Worm (Caenorhabditis elegans) whole organism, early embryonic: ENCODE measurements around the gene sdz-36.

Source experiments
- F13C5.2 ChIP-seq: sonication (generic microtip); optimal IDR thresholded peaks from 2 replicates; lab custom pipeline; 2017; ENCODE audit warnings: mild to moderate bottlenecking, missing genetic modification characterization, inconsistent platforms, missing compliant biosample characterization
- ama-1 ChIP-seq: fragments of 150-350 bp; optimal IDR thresholded peaks from 2 replicates; lab custom pipeline; 2014
- ets-7 ChIP-seq: sonication (generic microtip); optimal IDR thresholded peaks from 2 replicates; lab custom pipeline; 2016; ENCODE audit warnings: missing genotype, missing genetic modification characterization, missing compliant biosample characterization
- hmg-4 ChIP-seq: fragments of 200-800 bp; sonication (Bioruptor generic); optimal IDR thresholded peaks from 2 replicates; lab custom pipeline; 2018; ENCODE audit warnings: mild to moderate bottlenecking, missing genetic modification characterization, missing compliant biosample characterization
- hnd-1 ChIP-seq: sonication (generic microtip); optimal IDR thresholded peaks from 2 replicates; lab custom pipeline; 2016; ENCODE audit warnings: missing genetic modification characterization, missing compliant biosample characterization
- sea-1 ChIP-seq: fragments of 200-800 bp; sonication (Bioruptor generic); conservative IDR thresholded peaks from 2 replicates; pipeline ENCODE4 v1.3.6; 2022; ENCODE audit warnings: missing genetic modification characterization, missing compliant biosample characterization

- TF ChIP-seq ets-7 (tag; lab: Kevin White, UChicago) = no peak
- no peak for TF ChIP-seq hmg-4 (GFP tag; lab: Kevin White, UChicago)
- TF ChIP-seq ama-1 (lab: Kevin White, UChicago) = no peak
- no peak for TF ChIP-seq F13C5.2
- TF ChIP-seq hnd-1 (tag; lab: Kevin White, UChicago) = no peak
- no peak for TF ChIP-seq sea-1 (GFP tag; lab: Robert Waterston, UW)
These were observed 15.2 kb upstream of the sdz-36 start, which contains the start of gene nhr-34 for ce11 chrIV:9675572-9675971.
